Fruit fly (Drosophila melanogaster) whole organism: ENCODE results near the gene JMJD7.

Source experiments
- CG8478 ChIP-seq: fragments of >200 bp; optimal IDR thresholded peaks from 2 replicates; lab custom pipeline; 2018; ENCODE audit warnings: inconsistent platforms
- Dll ChIP-seq: fragments of >200 bp; optimal IDR thresholded peaks from 2 replicates; lab custom pipeline; 2017
- EcR ChIP-seq, 2 experiments: fragments of >200 bp; optimal IDR thresholded peaks; 2 replicates each; lab custom pipeline; 2017; ENCODE audit warnings: missing biosample characterization in 2 of 2, missing genetic modification characterization in 2 of 2, missing genetic modification reagents in 2 of 2
- pan ChIP-seq: fragments of >200 bp; optimal IDR thresholded peaks from 2 replicates; lab custom pipeline; 2017
- psq ChIP-seq: fragments of >200 bp; optimal IDR thresholded peaks from 2 replicates; lab custom pipeline; 2017
- usp ChIP-seq: fragments of >200 bp; optimal IDR thresholded peaks from 2 replicates; lab custom pipeline; 2017; ENCODE audit warnings: missing biosample characterization, missing genetic modification characterization, mixed read lengths

dm6 chr3L:13486860-13487404 lies 36.8 kb upstream of the JMJD7 start:
- TF ChIP-seq pan (lab: Kevin White, UChicago) = no peak
- no peak for TF ChIP-seq usp
- peak; percentile 15 for TF ChIP-seq Dll (lab: Kevin White, UChicago)
- no peak for TF ChIP-seq psq (lab: Kevin White, UChicago)
- TF ChIP-seq EcR (GFP tag; optimal IDR thresholded peaks at IDR 0.05; lab: Kevin White, UChicago) = no peak
- TF ChIP-seq CG8478 = no peak
